Fruit fly (Drosophila melanogaster): ENCODE data around the gene Raf.

The Raf gene

dm6 chrX:2305281-2305680, 10.0 kb downstream of the Raf start:
- TF ChIP-seq foxo (GFP tag; optimal IDR thresholded peaks at IDR 0.05) (no peak), Rel (GFP tag; optimal IDR thresholded peaks at IDR 0.05) (no peak), Rel (tag; optimal IDR thresholded peaks at IDR 0.05) (peak; percentile 14), ey (GFP tag; optimal IDR thresholded peaks at IDR 0.05) (no peak)

dm6 chrX:2305842-2306300, 10.6 kb downstream of the Raf start:
- TF ChIP-seq CG32264 (GFP tag; optimal IDR thresholded peaks at IDR 0.05) = no peak
- peak; percentile 47 for TF ChIP-seq CrebA (GFP tag; optimal IDR thresholded peaks at IDR 0.05; ENCODE audit: borderline replicate concordance)
- peak; percentile 82 for TF ChIP-seq Dif (GFP tag; optimal IDR thresholded peaks at IDR 0.05; ENCODE audit: partially characterized antibody)
- TF ChIP-seq pan (optimal IDR thresholded peaks at IDR 0.05) = no peak
- no peak for TF ChIP-seq Vsx2 (GFP tag; optimal IDR thresholded peaks at IDR 0.05; ENCODE audit: partially characterized antibody)
- no peak for TF ChIP-seq Sp1 (GFP tag; optimal IDR thresholded peaks at IDR 0.05)
- peak; percentile 45 for TF ChIP-seq Rel (GFP tag; optimal IDR thresholded peaks at IDR 0.05)
- TF ChIP-seq Rel (tag; optimal IDR thresholded peaks at IDR 0.05) = peak; percentile 57
- TF ChIP-seq Abd-B (GFP tag; optimal IDR thresholded peaks at IDR 0.05) = no peak
- TF ChIP-seq N (GFP tag; optimal IDR thresholded peaks at IDR 0.05) = peak; percentile 44
- no peak for TF ChIP-seq tai (GFP tag; optimal IDR thresholded peaks at IDR 0.05)
- no peak for TF ChIP-seq HLH106 (tag; optimal IDR thresholded peaks at IDR 0.05)
- no peak for TF ChIP-seq lola (GFP tag; optimal IDR thresholded peaks at IDR 0.05)
- TF ChIP-seq dl (GFP tag; optimal IDR thresholded peaks at IDR 0.05; ENCODE audit: insufficient read depth in 1 of 2, partially characterized antibody in 2 of 2) = peak; percentile 29 to 62
- no peak for TF ChIP-seq fru (GFP tag; optimal IDR thresholded peaks at IDR 0.05)

dm6 chrX:2306307-2306706, 11.0 kb downstream of the Raf start:
- TF ChIP-seq HLH106 (tag; optimal IDR thresholded peaks at IDR 0.05) = peak; percentile 83
- peak; percentile 45 for TF ChIP-seq CG9705 (GFP tag; optimal IDR thresholded peaks at IDR 0.05)
- peak; percentile 88 for TF ChIP-seq ey (GFP tag; optimal IDR thresholded peaks at IDR 0.05)
- TF ChIP-seq OdsH (GFP tag; optimal IDR thresholded peaks at IDR 0.05) = peak; percentile 78
- TF ChIP-seq Hnf4 (GFP tag; optimal IDR thresholded peaks at IDR 0.05) = peak; percentile 63
- TF ChIP-seq CrebA (GFP tag; optimal IDR thresholded peaks at IDR 0.05; ENCODE audit: borderline replicate concordance) = no peak
- TF ChIP-seq Myc (optimal IDR thresholded peaks at IDR 0.05) = no peak
- peak; percentile 77 for TF ChIP-seq rgr (GFP tag; optimal IDR thresholded peaks at IDR 0.05)
- peak; percentile 80 for TF ChIP-seq dmrt93B (GFP tag; optimal IDR thresholded peaks at IDR 0.05)
- no peak for TF ChIP-seq jim (GFP tag; optimal IDR thresholded peaks at IDR 0.05)
- TF ChIP-seq h (GFP tag; optimal IDR thresholded peaks at IDR 0.05) = peak; percentile 80
- TF ChIP-seq psq (GFP tag; optimal IDR thresholded peaks at IDR 0.05) = peak; percentile 72
- TF ChIP-seq woc (GFP tag; optimal IDR thresholded peaks at IDR 0.05) = peak; percentile 77
- peak; percentile 12 for TF ChIP-seq brk (GFP tag; optimal IDR thresholded peaks at IDR 0.05)
- peak in 1 of 2 experiments; percentile 82 for TF ChIP-seq foxo (GFP tag; optimal IDR thresholded peaks at IDR 0.05)
- TF ChIP-seq fru (GFP tag; optimal IDR thresholded peaks at IDR 0.05) = peak; percentile 91
- peak; percentile 27 for TF ChIP-seq sage (GFP tag; optimal IDR thresholded peaks at IDR 0.05)
- no peak for TF ChIP-seq GATAd (GFP tag; optimal IDR thresholded peaks at IDR 0.05)
- peak; percentile 43 for TF ChIP-seq sv (GFP tag; optimal IDR thresholded peaks at IDR 0.05)
- no peak for TF ChIP-seq lola (GFP tag; optimal IDR thresholded peaks at IDR 0.05)
- peak; percentile 24 for TF ChIP-seq CG32264 (GFP tag; optimal IDR thresholded peaks at IDR 0.05)
- TF ChIP-seq Sp1 (GFP tag; optimal IDR thresholded peaks at IDR 0.05) = peak; percentile 83
- TF ChIP-seq br (GFP tag; optimal IDR thresholded peaks at IDR 0.05) = peak; percentile 77
- peak; percentile 18 for TF ChIP-seq dsf (GFP tag; optimal IDR thresholded peaks at IDR 0.05; ENCODE audit: borderline replicate concordance)

- TF ChIP-seq pan (optimal IDR thresholded peaks at IDR 0.05) (no peak), br (GFP tag; optimal IDR thresholded peaks at IDR 0.05) (no peak), sage (GFP tag; optimal IDR thresholded peaks at IDR 0.05) (no peak), jim (GFP tag; optimal IDR thresholded peaks at IDR 0.05) (no peak), brk (GFP tag; optimal IDR thresholded peaks at IDR 0.05) (no peak), CG9705 (GFP tag; optimal IDR thresholded peaks at IDR 0.05) (no peak), Myc (optimal IDR thresholded peaks at IDR 0.05) (no peak), Hr83 (GFP tag; optimal IDR thresholded peaks at IDR 0.05; ENCODE audit: poor library complexity, severe bottlenecking) (no peak), usp (GFP tag; optimal IDR thresholded peaks at IDR 0.05) (no peak), rgr (GFP tag; optimal IDR thresholded peaks at IDR 0.05) (no peak), dmrt93B (GFP tag; optimal IDR thresholded peaks at IDR 0.05) (no peak), fru (GFP tag; optimal IDR thresholded peaks at IDR 0.05) (no peak), Abd-B (GFP tag; optimal IDR thresholded peaks at IDR 0.05) (no peak), CrebA (GFP tag; optimal IDR thresholded peaks at IDR 0.05; ENCODE audit: borderline replicate concordance) (no peak), sv (GFP tag; optimal IDR thresholded peaks at IDR 0.05) (no peak), h (GFP tag; optimal IDR thresholded peaks at IDR 0.05) (no peak)
Measured at dm6 chrX:2306760-2307159, 11.5 kb downstream of the Raf start.

Measured in whole organism, wandering third instar larva.